Fruit fly (Drosophila melanogaster) whole organism, embryonic: Measurements from ENCODE around the gene mbt.
A peak's percentile ranks its signal among the peaks of the same experiment; 100 is the strongest.

Experiments used
- Aef1 ChIP-seq: fragments of 200-800 bp; sonication (Bioruptor generic); IDR thresholded peaks from 3 replicates; pipeline ENCODE4 v1.3.6; 2022; ENCODE audit warnings: missing biosample characterization, missing genetic modification characterization
- C15 ChIP-seq: fragments of 200-800 bp; sonication (Bioruptor generic); IDR thresholded peaks from 3 replicates; pipeline ENCODE4 v1.3.6; 2022; ENCODE audit warnings: missing biosample characterization, missing genetic modification characterization
- CG10274 ChIP-seq: fragments of 200-800 bp; sonication (Bioruptor generic); optimal IDR thresholded peaks from 3 replicates; lab custom pipeline; 2017; ENCODE audit warnings: missing biosample characterization, mild to moderate bottlenecking, missing genetic modification characterization
- CG10321 ChIP-seq: fragments of 200-800 bp; sonication (Bioruptor generic); IDR thresholded peaks from 2 replicates; pipeline ENCODE4 v1.3.6; 2022; ENCODE audit warnings: missing biosample characterization, missing genetic modification characterization
- CG10366 ChIP-seq: fragments of 200-800 bp; sonication (Bioruptor generic); IDR thresholded peaks from 2 replicates; pipeline ENCODE4 v1.3.6; 2022; ENCODE audit warnings: missing biosample characterization, missing genetic modification characterization
- CG10543 ChIP-seq: fragments of 200-800 bp; sonication (Bioruptor generic); optimal IDR thresholded peaks from 3 replicates; lab custom pipeline; 2017; ENCODE audit warnings: missing biosample characterization, mild to moderate bottlenecking, missing genetic modification characterization, moderate library complexity
- CG11696 ChIP-seq: fragments of 200-800 bp; sonication (Bioruptor generic); IDR thresholded peaks from 2 replicates; pipeline ENCODE4 v1.3.6; 2022; ENCODE audit warnings: missing biosample characterization, missing genetic modification characterization
- CG12155 ChIP-seq: fragments of 200-800 bp; sonication (Bioruptor generic); optimal IDR thresholded peaks from 3 replicates; lab custom pipeline; 2016; ENCODE audit warnings: missing biosample characterization, missing genetic modification characterization
- CG13894 ChIP-seq: fragments of 200-800 bp; sonication (Bioruptor generic); optimal IDR thresholded peaks from 3 replicates; lab custom pipeline; 2018; ENCODE audit warnings: missing biosample characterization, mild to moderate bottlenecking, missing genetic modification characterization, moderate library complexity
- CG17385 ChIP-seq: fragments of 200-800 bp; sonication (Bioruptor generic); optimal IDR thresholded peaks from 3 replicates; lab custom pipeline; 2018; ENCODE audit warnings: missing biosample characterization, mild to moderate bottlenecking, missing genetic modification characterization
- CG1832 ChIP-seq: fragments of 200-800 bp; sonication (Bioruptor generic); optimal IDR thresholded peaks from 2 replicates; lab custom pipeline; 2017; ENCODE audit warnings: missing biosample characterization, mild to moderate bottlenecking, missing genetic modification characterization, inconsistent platforms
- CG2199 ChIP-seq: fragments of 200-800 bp; sonication (Bioruptor generic); IDR thresholded peaks from 3 replicates; pipeline ENCODE4 v1.3.6; 2022; ENCODE audit warnings: missing biosample characterization, missing genetic modification characterization
- CG31365 ChIP-seq: fragments of 200-800 bp; sonication (Bioruptor generic); optimal IDR thresholded peaks from 2 replicates; lab custom pipeline; 2018; ENCODE audit warnings: missing biosample characterization, mild to moderate bottlenecking, missing genetic modification characterization
- CG31441 ChIP-seq: fragments of 200-800 bp; sonication (Bioruptor generic); IDR thresholded peaks from 2 replicates; pipeline ENCODE4 v1.3.6; 2022; ENCODE audit warnings: missing biosample characterization, missing genetic modification characterization
- CG33557 ChIP-seq: fragments of 200-800 bp; sonication (Bioruptor generic); optimal IDR thresholded peaks from 2 replicates; lab custom pipeline; 2019; ENCODE audit warnings: missing biosample characterization, mild to moderate bottlenecking, missing genetic modification characterization, moderate library complexity
- CG34224 ChIP-seq: fragments of 200-800 bp; sonication (Bioruptor generic); IDR thresholded peaks from 3 replicates; pipeline ENCODE4 v1.3.6; 2022; ENCODE audit warnings: missing biosample characterization, missing genetic modification characterization; ENCODE audit not compliant: partially characterized antibody
- CG4328 ChIP-seq: fragments of 200-800 bp; sonication (Bioruptor generic); optimal IDR thresholded peaks from 3 replicates; lab custom pipeline; 2017; ENCODE audit warnings: missing biosample characterization, missing genetic modification reagents, missing genetic modification characterization
- CG4360 ChIP-seq: fragments of 200-800 bp; sonication (Bioruptor generic); IDR thresholded peaks from 2 replicates; pipeline ENCODE4 v1.3.6; 2022; ENCODE audit warnings: missing biosample characterization, missing genetic modification characterization
- CG4404 ChIP-seq: fragments of 200-800 bp; sonication (Bioruptor generic); IDR thresholded peaks from 2 replicates; pipeline ENCODE4 v1.3.6; 2022; ENCODE audit warnings: missing biosample characterization, missing genetic modification characterization
- CG6683 ChIP-seq: fragments of 200-800 bp; sonication (Bioruptor generic); optimal IDR thresholded peaks from 2 replicates; lab custom pipeline; 2017; ENCODE audit warnings: missing biosample characterization, mild to moderate bottlenecking, missing genetic modification characterization, missing genetic modification reagents
- CG6765 ChIP-seq: fragments of 200-800 bp; sonication (Bioruptor generic); optimal IDR thresholded peaks from 3 replicates; lab custom pipeline; 2017; ENCODE audit warnings: missing biosample characterization, mild to moderate bottlenecking, missing genetic modification characterization
- CG6791 ChIP-seq: fragments of 200-800 bp; sonication (Bioruptor generic); IDR thresholded peaks from 3 replicates; pipeline ENCODE4 v1.3.6; 2022; ENCODE audit warnings: missing biosample characterization, missing genetic modification characterization; ENCODE audit not compliant: partially characterized antibody
- CG6854 ChIP-seq: fragments of 200-800 bp; sonication (Bioruptor generic); optimal IDR thresholded peaks from 3 replicates; lab custom pipeline; 2017; ENCODE audit warnings: missing biosample characterization, mild to moderate bottlenecking, missing genetic modification characterization
- CG8290 ChIP-seq, 3 experiments: fragments of 200-800 bp; sonication (Bioruptor generic); optimal IDR thresholded peaks; 2 replicates each; lab custom pipeline; 2016 to 2019; ENCODE audit warnings: missing biosample characterization in 3 of 3, missing genetic modification characterization in 3 of 3, mild to moderate bottlenecking in 2 of 3, moderate library complexity in 1 of 3
- Dfd ChIP-seq, 2 experiments: fragments of >200 bp; optimal IDR thresholded peaks; 2 replicates each; lab custom pipeline; 2017; ENCODE audit warnings: missing biosample characterization in 2 of 2, missing genetic modification characterization in 2 of 2
- E2f1 ChIP-seq: fragments of 200-800 bp; sonication (Bioruptor generic); IDR thresholded peaks from 2 replicates; pipeline ENCODE4 v1.3.6; 2022; ENCODE audit warnings: missing biosample characterization, missing genetic modification characterization
- H15 ChIP-seq: fragments of 200-800 bp; sonication (Bioruptor generic); IDR thresholded peaks from 3 replicates; pipeline ENCODE4 v1.3.6; 2022; ENCODE audit warnings: missing biosample characterization, missing genetic modification characterization
- Hmx ChIP-seq: fragments of 200-800 bp; sonication (Bioruptor generic); optimal IDR thresholded peaks from 2 replicates; lab custom pipeline; 2016; ENCODE audit warnings: missing biosample characterization, missing genetic modification characterization
- Hr78 ChIP-seq, 2 experiments: fragments of 200-800 bp in 1 of 2; fragments of >200 bp in 1 of 2; sonication (Bioruptor generic) in 1 of 2; optimal IDR thresholded peaks; 2 replicates each; lab custom pipeline; 2017 to 2019; ENCODE audit warnings: missing biosample characterization in 2 of 2, missing genetic modification characterization in 2 of 2, mild to moderate bottlenecking in 1 of 2, moderate library complexity in 1 of 2
- Hsf ChIP-seq: fragments of 200-800 bp; sonication (Bioruptor generic); optimal IDR thresholded peaks from 3 replicates; lab custom pipeline; 2016; ENCODE audit warnings: missing biosample characterization, missing genetic modification characterization
- Lhr ChIP-seq: fragments of 200-800 bp; sonication (Bioruptor generic); optimal IDR thresholded peaks from 3 replicates; lab custom pipeline; 2017; ENCODE audit warnings: mild to moderate bottlenecking, missing biosample characterization, missing genetic modification reagents, missing genetic modification characterization
- MESR4 ChIP-seq: fragments of 200-800 bp; sonication (Bioruptor generic); optimal IDR thresholded peaks from 2 replicates; lab custom pipeline; 2018; ENCODE audit warnings: missing biosample characterization, mild to moderate bottlenecking, missing genetic modification characterization, moderate library complexity
- Med ChIP-seq: fragments of 200-800 bp; sonication (Bioruptor generic); peaks from one replicate; lab custom pipeline; 2016; ENCODE audit warnings: missing biosample characterization, missing genetic modification characterization, mild to moderate bottlenecking, inconsistent platforms, moderate library complexity
- Nf-YC ChIP-seq: fragments of 200-800 bp; optimal IDR thresholded peaks from 3 replicates; lab custom pipeline; 2019; ENCODE audit warnings: missing biosample characterization, mild to moderate bottlenecking, missing genetic modification characterization, moderate library complexity
- Rfx ChIP-seq: fragments of 200-800 bp; sonication (Bioruptor generic); IDR thresholded peaks from 2 replicates; pipeline ENCODE4 v1.3.6; 2022; ENCODE audit warnings: missing biosample characterization, missing genetic modification characterization
- Side ChIP-seq: fragments of 200-800 bp; sonication (Bioruptor generic); optimal IDR thresholded peaks from 2 replicates; lab custom pipeline; 2016; ENCODE audit warnings: missing biosample characterization, missing genetic modification characterization
- Six4 ChIP-seq: fragments of 200-800 bp; sonication (Bioruptor generic); optimal IDR thresholded peaks from 2 replicates; lab custom pipeline; 2016; ENCODE audit warnings: missing biosample characterization, missing genetic modification characterization
- Trl ChIP-seq, 3 experiments: fragments of >200 bp in 2 of 3; fragments of 200-800 bp in 1 of 3; sonication (Bioruptor generic) in 1 of 3; optimal IDR thresholded peaks; 2 replicates in 1 of 3; 3 replicates in 2 of 3; lab custom pipeline; 2016 to 2017; ENCODE audit warnings: missing biosample characterization in 1 of 3, missing genetic modification characterization in 1 of 3
- Usf ChIP-seq: fragments of 200-800 bp; sonication (Bioruptor generic); optimal IDR thresholded peaks from 2 replicates; lab custom pipeline; 2017; ENCODE audit warnings: missing genotype, missing biosample characterization, missing genetic modification characterization
- chinmo ChIP-seq: fragments of 200-800 bp; sonication (Bioruptor generic); IDR thresholded peaks from 4 replicates; pipeline ENCODE4 v1.3.6; 2022; ENCODE audit warnings: missing biosample characterization, missing genetic modification characterization; ENCODE audit not compliant: partially characterized antibody
- da ChIP-seq: fragments of 200-800 bp; sonication (Bioruptor generic); optimal IDR thresholded peaks from 2 replicates; lab custom pipeline; 2016; ENCODE audit warnings: missing biosample characterization, missing genetic modification characterization
- dysf ChIP-seq: fragments of 200-800 bp; sonication (Bioruptor generic); IDR thresholded peaks from 3 replicates; pipeline ENCODE4 v1.3.6; 2022; ENCODE audit warnings: missing biosample characterization, missing genetic modification characterization
- fd96Cb ChIP-seq: fragments of 200-800 bp; sonication (Bioruptor generic); optimal IDR thresholded peaks from 2 replicates; lab custom pipeline; 2018; ENCODE audit warnings: missing biosample characterization, mild to moderate bottlenecking, missing genetic modification characterization, moderate library complexity
- gsb-n ChIP-seq: fragments of 200-800 bp; sonication (Bioruptor generic); optimal IDR thresholded peaks from 3 replicates; lab custom pipeline; 2018; ENCODE audit warnings: missing biosample characterization, mild to moderate bottlenecking, missing genetic modification characterization
- hb ChIP-seq: fragments of 200-800 bp; sonication (Bioruptor generic); IDR thresholded peaks from 3 replicates; pipeline ENCODE4 v1.3.6; 2022; ENCODE audit warnings: missing biosample characterization, missing genetic modification characterization; ENCODE audit not compliant: partially characterized antibody
- her ChIP-seq: fragments of 200-800 bp; sonication (Bioruptor generic); optimal IDR thresholded peaks from 2 replicates; lab custom pipeline; 2016; ENCODE audit warnings: missing biosample characterization, missing genetic modification characterization
- hkb ChIP-seq, 2 experiments: fragments of 200-800 bp in 1 of 2; fragments of >200 bp in 1 of 2; sonication (Bioruptor generic) in 1 of 2; IDR thresholded peaks in 1 of 2; optimal IDR thresholded peaks in 1 of 2; 2 replicates each; pipeline versions ENCODE4 v1.3.6 to Lab custom; 2017 to 2022; ENCODE audit warnings: missing biosample characterization in 1 of 2, missing genetic modification characterization in 1 of 2
- oc ChIP-seq: fragments of 200-800 bp; sonication (Bioruptor generic); optimal IDR thresholded peaks from 2 replicates; lab custom pipeline; 2018; ENCODE audit warnings: missing biosample characterization, mild to moderate bottlenecking, missing genetic modification characterization, moderate library complexity
- pho ChIP-seq: fragments of 200-800 bp; sonication (Bioruptor generic); optimal IDR thresholded peaks from 2 replicates; lab custom pipeline; 2016; ENCODE audit warnings: missing biosample characterization, missing genetic modification characterization
- rib ChIP-seq: fragments of 200-800 bp; sonication (Bioruptor generic); IDR thresholded peaks from 2 replicates; pipeline ENCODE4 v1.3.6; 2022; ENCODE audit warnings: missing biosample characterization, missing genetic modification characterization
- sd ChIP-seq: fragments of 200-800 bp; sonication (Bioruptor generic); optimal IDR thresholded peaks from 3 replicates; lab custom pipeline; 2018; ENCODE audit warnings: missing biosample characterization, mild to moderate bottlenecking, missing genetic modification characterization, moderate library complexity
- stc ChIP-seq: fragments of 200-800 bp; sonication (Bioruptor generic); IDR thresholded peaks from 2 replicates; pipeline ENCODE4 v1.3.6; 2022; ENCODE audit warnings: missing biosample characterization, missing genetic modification characterization
- stwl ChIP-seq: fragments of 200-800 bp; sonication (Bioruptor generic); optimal IDR thresholded peaks from 3 replicates; lab custom pipeline; 2018; ENCODE audit warnings: missing biosample characterization, mild to moderate bottlenecking, missing genetic modification characterization, moderate library complexity

mbt gene

dm6 chrX:16562259-16562658 is 48.2 kb upstream of the mbt start (continued):
- peak; percentile 39 for TF ChIP-seq Nf-YC (tag; lab: Kevin White, UChicago)
- no peak for TF ChIP-seq CG12155 (GFP tag; lab: Kevin White, UChicago)
- no peak for TF ChIP-seq sd
- TF ChIP-seq Lhr: no peak
- TF ChIP-seq CG6791: no peak
- peak in 1 of 2 experiments; percentile 81 for TF ChIP-seq Hr78 (GFP tag; optimal IDR thresholded peaks at IDR 0.05; lab: Kevin White, UChicago)
- no peak for TF ChIP-seq Rfx (GFP tag; lab: Robert Waterston, UW)
- no peak for TF ChIP-seq Side (GFP tag; lab: Kevin White, UChicago)
- TF ChIP-seq hkb (optimal IDR thresholded peaks at IDR 0.05; lab: Kevin White, UChicago): no peak
- no peak for TF ChIP-seq hkb (GFP tag; IDR thresholded peaks at IDR 0.05; lab: Robert Waterston, UW)
- no peak for TF ChIP-seq CG10366 (GFP tag; lab: Robert Waterston, UW)
- no peak for TF ChIP-seq CG4360 (GFP tag; lab: Robert Waterston, UW)
- no peak for TF ChIP-seq Med (GFP tag; lab: Kevin White, UChicago)
- TF ChIP-seq E2f1: no peak
- TF ChIP-seq stc (GFP tag; lab: Robert Waterston, UW): no peak
- TF ChIP-seq Trl (optimal IDR thresholded peaks at IDR 0.05; lab: Kevin White, UChicago): peak; percentile 21 to 60
- no peak for TF ChIP-seq Trl (GFP tag; optimal IDR thresholded peaks at IDR 0.05; lab: Kevin White, UChicago)
- no peak for TF ChIP-seq C15 (GFP tag; lab: Robert Waterston, UW)
- TF ChIP-seq da: no peak
- TF ChIP-seq CG6854 (GFP tag; lab: Kevin White, UChicago): no peak
- TF ChIP-seq CG31365 (tag; lab: Kevin White, UChicago): no peak
- no peak for TF ChIP-seq MESR4 (GFP tag; lab: Kevin White, UChicago)
- no peak for TF ChIP-seq Hmx (GFP tag; lab: Kevin White, UChicago)
- TF ChIP-seq CG10321 (GFP tag; lab: Robert Waterston, UW): peak; percentile 86
- TF ChIP-seq Hsf: no peak
- TF ChIP-seq CG31441: no peak
- 0 out of 3 replicates have a peak, but pooled peaks have one; percentile 34 for TF ChIP-seq CG2199 (GFP tag; lab: Robert Waterston, UW)
- TF ChIP-seq her (GFP tag; lab: Kevin White, UChicago): no peak
- no peak for TF ChIP-seq CG10274 (GFP tag; lab: Kevin White, UChicago)
- no peak for TF ChIP-seq CG6765 (GFP tag; lab: Kevin White, UChicago)
- no peak for TF ChIP-seq dysf (GFP tag; lab: Robert Waterston, UW)
- TF ChIP-seq CG13894 (tag; lab: Kevin White, UChicago): no peak
- TF ChIP-seq CG4404 (GFP tag; lab: Robert Waterston, UW): no peak
- no peak for TF ChIP-seq Six4
- TF ChIP-seq CG4328: no peak
- TF ChIP-seq CG34224 (GFP tag; lab: Robert Waterston, UW): no peak
- TF ChIP-seq CG1832: peak; percentile 90
- TF ChIP-seq chinmo (GFP tag; lab: Robert Waterston, UW): no peak
- no peak for TF ChIP-seq gsb-n (tag; lab: Kevin White, UChicago)
- TF ChIP-seq CG6683: no peak
- TF ChIP-seq CG10543: no peak
- TF ChIP-seq Aef1: no peak

- TF ChIP-seq hb (GFP tag; lab: Robert Waterston, UW) (no peak), Dfd (GFP tag; optimal IDR thresholded peaks at IDR 0.05; lab: Kevin White, UChicago) (peak in 1 of 2 experiments; percentile 23), rib (GFP tag; lab: Robert Waterston, UW) (no peak), oc (no peak), CG17385 (GFP tag; lab: Kevin White, UChicago) (peak; percentile 56), Usf (GFP tag; lab: Kevin White, UChicago) (no peak), CG33557 (GFP tag; lab: Kevin White, UChicago) (no peak), CG11696 (no peak), H15 (no peak), fd96Cb (tag; lab: Kevin White, UChicago) (no peak), pho (GFP tag; lab: Kevin White, UChicago) (no peak), stwl (peak; percentile 50), CG8290 (GFP tag; optimal IDR thresholded peaks at IDR 0.05; lab: Kevin White, UChicago) (peak; percentile 90), CG8290 (tag; optimal IDR thresholded peaks at IDR 0.05; lab: Kevin White, UChicago) (peak in 1 of 2 experiments; percentile 4)
Observed at dm6 chrX:16565377-16565776, 45.1 kb upstream of the mbt start.
